Fruit fly (Drosophila melanogaster): ENCODE measurements around the gene Rh6.

Gene Rh6

DNA sequence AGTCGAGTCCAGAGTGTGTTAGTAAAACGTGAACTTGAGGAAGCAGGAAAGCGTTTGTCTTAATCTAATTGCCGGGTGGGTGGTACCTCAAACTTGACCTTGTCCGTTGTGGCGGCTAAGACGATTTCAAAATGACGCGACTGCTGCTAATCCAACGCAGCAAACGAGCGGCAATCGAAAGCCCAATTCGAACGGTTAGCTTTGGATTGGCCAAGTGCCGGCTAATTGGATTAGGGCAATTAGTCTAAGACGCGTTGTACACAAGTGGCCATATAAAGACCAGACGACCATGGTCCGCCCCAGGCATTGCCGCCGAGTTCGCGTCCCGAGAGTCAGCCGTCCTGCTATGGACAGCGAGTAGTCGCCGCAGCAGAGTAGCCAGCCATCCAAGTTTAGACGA is at the start of gene Rh6:
Gene Rh6 (plus strand): TSS at position 301 of the 400 bp plus-strand sequence.
- TF ChIP-seq Dll (optimal IDR thresholded peaks at IDR 0.05) (no peak), usp (GFP tag; optimal IDR thresholded peaks at IDR 0.05) (no peak), pan (optimal IDR thresholded peaks at IDR 0.05) (no peak), psq (optimal IDR thresholded peaks at IDR 0.05) (no peak), CG8478 (optimal IDR thresholded peaks at IDR 0.05) (no peak), EcR (GFP tag; optimal IDR thresholded peaks at IDR 0.05) (no peak)

DNA sequence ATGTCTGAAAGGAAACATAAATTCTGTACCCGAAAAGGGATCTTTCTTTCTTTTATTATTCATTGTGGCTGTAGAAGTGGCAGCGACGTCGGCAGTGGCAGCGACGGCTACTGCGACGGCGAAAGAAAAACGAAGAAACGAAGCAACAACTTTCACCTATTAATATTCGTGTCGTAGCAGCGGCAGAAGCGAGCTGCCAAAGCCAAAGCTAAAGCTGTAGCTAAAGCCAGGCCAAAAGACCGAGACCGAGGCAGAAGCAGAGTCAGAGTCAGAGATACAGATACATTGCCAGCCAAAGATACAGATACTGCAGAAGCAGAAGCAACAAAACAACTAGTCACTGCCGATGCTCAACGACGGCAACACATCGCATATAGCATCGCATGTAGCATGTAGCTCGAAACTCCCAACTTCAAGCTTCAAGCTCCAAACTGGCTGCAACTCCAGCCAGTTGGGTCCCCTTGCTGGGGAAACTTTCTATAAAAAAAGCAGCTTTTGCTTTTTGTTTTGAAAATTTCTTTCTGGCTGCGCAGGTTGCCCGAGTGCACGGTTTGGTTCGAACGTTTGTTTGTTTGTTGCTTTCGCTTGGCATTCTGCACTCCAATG is 49.5 kb upstream of the Rh6 start:
- TF ChIP-seq usp (GFP tag; optimal IDR thresholded peaks at IDR 0.05) (no peak), psq (optimal IDR thresholded peaks at IDR 0.05) (no peak), EcR (GFP tag; optimal IDR thresholded peaks at IDR 0.05) (no peak), Dll (optimal IDR thresholded peaks at IDR 0.05) (no peak), CG8478 (optimal IDR thresholded peaks at IDR 0.05) (no peak), pan (optimal IDR thresholded peaks at IDR 0.05) (no peak)

DNA sequence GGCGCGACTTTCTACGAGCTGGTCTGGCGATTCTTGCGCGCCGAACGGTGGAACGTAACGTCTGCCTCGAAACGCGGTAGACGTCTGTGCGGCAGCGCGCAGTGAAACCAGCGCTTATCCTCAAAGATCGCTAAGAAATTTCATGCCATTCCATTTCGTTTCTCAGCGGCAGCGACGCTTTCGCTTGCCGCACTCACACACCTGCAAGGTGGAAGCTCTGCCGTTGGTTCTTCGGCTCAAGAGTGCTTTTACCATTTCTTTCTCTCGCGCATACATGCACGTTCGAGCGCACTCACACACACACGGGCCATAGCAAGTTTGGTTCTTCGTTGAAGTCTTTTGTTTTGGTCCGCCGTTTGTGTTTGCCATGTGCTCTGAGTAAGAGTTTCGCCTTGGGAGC is 48.3 kb upstream of the Rh6 start, which contains the start of gene CG6118:
Gene CG6118 (minus strand): TSS at position 63 of the 400 bp plus-strand sequence.
- no peak for TF ChIP-seq Dll (optimal IDR thresholded peaks at IDR 0.05)
- TF ChIP-seq usp (GFP tag; optimal IDR thresholded peaks at IDR 0.05): no peak
- no peak for TF ChIP-seq EcR (GFP tag; optimal IDR thresholded peaks at IDR 0.05)
- no peak for TF ChIP-seq pan (optimal IDR thresholded peaks at IDR 0.05)
- TF ChIP-seq psq (optimal IDR thresholded peaks at IDR 0.05): no peak
- no peak for TF ChIP-seq CG8478 (optimal IDR thresholded peaks at IDR 0.05)

DNA sequence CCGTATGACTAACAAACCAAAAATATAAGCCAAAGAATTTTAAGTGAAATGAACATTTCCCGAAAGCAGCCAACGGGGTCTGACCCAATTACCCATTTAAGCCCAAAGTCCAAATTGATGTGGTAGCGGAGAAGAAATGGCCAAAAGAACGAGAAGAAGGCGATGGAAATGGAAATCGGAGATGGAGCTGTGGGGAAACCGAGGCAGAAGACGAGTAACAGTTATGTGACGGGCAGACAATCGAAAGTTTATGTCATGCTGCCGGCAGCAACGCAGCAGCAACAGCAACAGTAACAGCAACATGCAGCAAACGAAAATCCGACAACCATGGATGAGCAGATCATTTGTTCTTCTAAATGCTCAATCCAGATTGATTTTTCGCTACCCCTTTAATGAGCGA is 46.2 kb upstream of the Rh6 start:
- no peak for TF ChIP-seq CG8478 (optimal IDR thresholded peaks at IDR 0.05)
- TF ChIP-seq EcR (GFP tag; optimal IDR thresholded peaks at IDR 0.05): no peak
- TF ChIP-seq usp (GFP tag; optimal IDR thresholded peaks at IDR 0.05): no peak
- TF ChIP-seq psq (optimal IDR thresholded peaks at IDR 0.05): no peak
- no peak for TF ChIP-seq Dll (optimal IDR thresholded peaks at IDR 0.05)
- TF ChIP-seq pan (optimal IDR thresholded peaks at IDR 0.05): no peak

DNA sequence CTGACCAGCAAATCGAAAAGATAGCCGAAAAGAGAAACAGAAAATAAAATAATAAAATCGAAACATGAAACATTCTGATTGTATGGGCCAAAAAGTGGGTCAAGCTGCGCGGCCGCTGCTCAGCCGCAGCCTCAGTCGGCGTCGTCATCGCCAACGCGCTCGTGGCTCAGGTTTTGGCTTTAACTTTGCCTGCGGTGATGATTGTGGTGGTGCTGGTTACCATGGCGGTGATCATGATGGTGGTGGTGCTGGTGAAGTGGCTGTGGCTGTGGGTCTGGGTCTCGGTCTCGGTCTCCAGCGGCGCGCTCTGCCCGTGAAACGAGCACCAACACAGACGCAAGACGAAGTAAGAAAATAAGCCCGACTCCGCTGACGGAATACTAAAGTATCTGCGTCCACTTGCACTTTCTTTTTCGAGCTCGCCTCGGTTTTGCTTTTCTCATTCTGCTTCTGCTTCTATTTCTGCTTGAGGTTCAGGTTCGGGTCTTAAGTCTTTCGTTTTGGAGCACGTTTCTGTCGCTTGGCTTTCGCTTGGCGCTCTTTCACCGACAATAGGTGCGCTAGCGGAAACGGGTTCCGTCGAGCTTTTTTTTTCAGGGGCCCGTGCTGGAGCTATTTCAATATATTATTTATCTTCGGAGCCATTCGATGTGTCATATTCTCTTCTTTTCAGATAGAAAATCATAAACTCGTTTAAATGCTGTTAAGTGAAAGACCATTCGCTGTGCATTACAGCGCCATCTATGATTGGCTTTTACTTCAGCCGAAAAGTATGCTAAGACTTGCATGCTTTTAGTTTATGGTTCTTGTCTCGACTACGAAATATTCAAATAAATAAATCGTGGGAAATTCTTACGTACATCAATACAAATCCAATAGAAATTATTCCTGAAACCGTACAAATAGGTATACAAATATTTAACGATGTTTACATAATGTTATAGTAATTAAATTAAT is 45.2 kb upstream of the Rh6 start:
- no peak for TF ChIP-seq pan (optimal IDR thresholded peaks at IDR 0.05)
- no peak for TF ChIP-seq psq (optimal IDR thresholded peaks at IDR 0.05)
- TF ChIP-seq Dll (optimal IDR thresholded peaks at IDR 0.05): no peak
- TF ChIP-seq EcR (GFP tag; optimal IDR thresholded peaks at IDR 0.05): no peak
- TF ChIP-seq usp (GFP tag; optimal IDR thresholded peaks at IDR 0.05): no peak

DNA sequence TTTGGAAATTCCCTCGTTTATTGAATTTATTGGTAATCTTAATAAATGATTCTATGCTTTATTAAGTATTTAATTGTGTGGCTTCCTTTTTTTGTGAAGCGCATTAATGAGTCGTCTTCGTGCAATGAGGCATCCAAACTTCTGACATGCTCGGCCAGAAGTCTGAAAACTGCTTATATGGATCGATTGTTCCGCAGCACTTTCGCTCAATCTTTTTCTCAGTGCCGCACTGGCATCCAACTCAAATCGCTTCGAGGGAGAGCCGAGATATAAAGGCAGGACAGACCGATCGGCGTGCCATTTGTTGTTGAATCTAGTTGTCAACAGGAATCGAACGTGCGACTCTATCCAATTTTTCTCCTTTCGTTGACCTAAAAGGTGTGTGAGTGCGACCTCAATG is 43.3 kb upstream of the Rh6 start, which contains the start of gene Act88F:
Gene Act88F (plus strand): TSS at position 301 of the 400 bp plus-strand sequence.
- TF ChIP-seq usp (GFP tag; optimal IDR thresholded peaks at IDR 0.05) (no peak), pan (optimal IDR thresholded peaks at IDR 0.05) (no peak)

DNA sequence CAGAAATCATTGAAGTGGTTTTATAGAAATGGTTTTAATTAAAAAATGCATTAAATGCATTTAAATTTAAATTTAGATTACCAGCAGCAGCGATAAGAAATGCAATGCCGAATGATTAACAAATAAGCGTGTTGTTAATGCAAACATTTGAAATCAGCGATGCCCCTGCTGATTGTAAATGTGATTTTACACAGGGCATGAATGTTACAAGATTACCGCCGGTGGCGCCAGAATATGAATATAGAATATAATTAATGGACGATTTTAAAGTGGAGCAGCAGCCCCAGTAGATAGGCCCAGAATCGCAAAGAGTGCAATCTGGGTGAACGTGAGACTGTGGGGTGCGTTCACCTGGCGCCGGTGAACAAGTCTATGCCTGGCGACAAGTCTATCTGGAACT is 36.8 kb upstream of the Rh6 start:
- TF ChIP-seq EcR (GFP tag; optimal IDR thresholded peaks at IDR 0.05): no peak
- no peak for TF ChIP-seq CG8478 (optimal IDR thresholded peaks at IDR 0.05)
- no peak for TF ChIP-seq pan (optimal IDR thresholded peaks at IDR 0.05)
- TF ChIP-seq Dll (optimal IDR thresholded peaks at IDR 0.05): no peak
- TF ChIP-seq usp (GFP tag; optimal IDR thresholded peaks at IDR 0.05): no peak
- no peak for TF ChIP-seq psq (optimal IDR thresholded peaks at IDR 0.05)

DNA sequence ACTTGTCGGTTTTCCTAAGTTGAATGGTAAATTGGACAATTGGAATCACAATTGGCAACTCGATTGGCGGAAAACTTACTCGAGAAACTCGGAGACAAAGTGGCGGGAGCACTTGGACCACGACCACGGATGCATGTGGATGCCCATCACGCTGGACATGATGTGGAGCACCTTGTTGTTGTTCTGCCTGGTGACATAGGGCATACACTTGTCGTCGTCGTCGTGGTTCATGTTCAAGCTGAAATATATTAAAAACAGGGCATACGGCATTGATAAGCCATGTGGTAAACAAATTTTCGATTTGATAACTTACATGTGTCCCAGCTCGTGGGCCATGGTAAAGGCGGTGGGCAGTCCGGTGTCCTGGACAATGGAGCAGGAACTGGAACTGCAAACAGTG is 35.2 kb upstream of the Rh6 start:
- TF ChIP-seq Dll (optimal IDR thresholded peaks at IDR 0.05) (no peak), usp (GFP tag; optimal IDR thresholded peaks at IDR 0.05) (no peak), EcR (GFP tag; optimal IDR thresholded peaks at IDR 0.05) (no peak), psq (optimal IDR thresholded peaks at IDR 0.05) (no peak), CG8478 (optimal IDR thresholded peaks at IDR 0.05) (no peak), pan (optimal IDR thresholded peaks at IDR 0.05) (no peak)

DNA sequence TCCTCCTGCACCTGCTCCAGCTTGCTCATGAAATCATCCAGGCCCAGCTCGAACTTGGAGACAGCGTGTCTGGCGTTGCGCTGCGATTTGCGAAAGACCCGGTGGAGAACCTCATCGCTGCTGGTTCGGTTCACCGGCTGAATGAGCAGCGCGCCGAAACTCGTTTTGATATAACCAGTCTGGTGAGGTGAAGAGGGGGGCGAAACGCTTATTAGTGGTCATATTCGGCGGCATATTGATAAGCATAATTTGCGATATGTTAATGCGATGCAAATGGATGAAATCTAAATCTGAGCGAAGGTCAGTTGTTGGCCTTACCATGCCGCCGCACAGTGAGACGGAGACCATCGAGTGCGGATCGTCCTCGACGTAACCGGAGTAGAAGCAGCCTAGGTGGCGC is 34.3 kb upstream of the Rh6 start:
- TF ChIP-seq CG8478 (optimal IDR thresholded peaks at IDR 0.05) (no peak), Dll (optimal IDR thresholded peaks at IDR 0.05) (peak; percentile 45)

DNA sequence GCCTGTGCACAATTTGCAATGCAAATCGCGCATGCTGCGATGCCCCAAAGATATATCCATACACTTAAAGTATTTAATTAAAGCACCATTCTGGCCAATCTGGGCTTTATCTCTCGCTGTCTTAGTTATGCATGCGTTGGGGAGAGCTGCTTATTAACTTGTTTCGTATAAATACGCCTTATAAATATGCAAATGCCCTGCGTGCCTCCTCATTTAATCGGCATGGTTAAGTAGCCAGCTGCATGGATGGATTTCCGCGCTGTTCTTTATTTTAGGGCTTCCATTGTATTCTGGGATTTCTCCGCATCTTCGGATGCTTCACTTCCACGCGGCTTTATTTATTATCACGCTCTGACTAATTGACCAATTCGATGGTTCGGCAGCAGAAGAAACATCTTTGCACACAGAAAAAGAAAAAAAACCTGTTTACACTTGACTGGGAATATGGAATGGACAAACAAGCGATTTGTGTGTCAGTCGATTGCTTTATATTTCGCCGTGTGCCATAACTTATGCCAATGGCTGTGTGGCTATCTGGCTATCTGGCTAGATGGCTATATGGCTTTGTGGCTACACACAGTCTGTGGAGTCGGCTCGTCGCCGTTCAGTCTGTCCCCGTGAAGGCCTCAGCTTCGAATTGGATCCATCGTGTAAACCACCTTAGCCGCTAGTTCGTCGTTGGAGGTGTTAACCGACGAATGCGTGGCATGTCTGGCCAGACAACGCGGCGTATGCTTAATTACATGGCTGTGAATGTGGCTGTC is 31.4 kb upstream of the Rh6 start:
- TF ChIP-seq CG8478 (optimal IDR thresholded peaks at IDR 0.05): no peak
- TF ChIP-seq pan (optimal IDR thresholded peaks at IDR 0.05): no peak
- TF ChIP-seq EcR (GFP tag; optimal IDR thresholded peaks at IDR 0.05): no peak
- no peak for TF ChIP-seq Dll (optimal IDR thresholded peaks at IDR 0.05)
- TF ChIP-seq psq (optimal IDR thresholded peaks at IDR 0.05): no peak
- no peak for TF ChIP-seq usp (GFP tag; optimal IDR thresholded peaks at IDR 0.05)

DNA sequence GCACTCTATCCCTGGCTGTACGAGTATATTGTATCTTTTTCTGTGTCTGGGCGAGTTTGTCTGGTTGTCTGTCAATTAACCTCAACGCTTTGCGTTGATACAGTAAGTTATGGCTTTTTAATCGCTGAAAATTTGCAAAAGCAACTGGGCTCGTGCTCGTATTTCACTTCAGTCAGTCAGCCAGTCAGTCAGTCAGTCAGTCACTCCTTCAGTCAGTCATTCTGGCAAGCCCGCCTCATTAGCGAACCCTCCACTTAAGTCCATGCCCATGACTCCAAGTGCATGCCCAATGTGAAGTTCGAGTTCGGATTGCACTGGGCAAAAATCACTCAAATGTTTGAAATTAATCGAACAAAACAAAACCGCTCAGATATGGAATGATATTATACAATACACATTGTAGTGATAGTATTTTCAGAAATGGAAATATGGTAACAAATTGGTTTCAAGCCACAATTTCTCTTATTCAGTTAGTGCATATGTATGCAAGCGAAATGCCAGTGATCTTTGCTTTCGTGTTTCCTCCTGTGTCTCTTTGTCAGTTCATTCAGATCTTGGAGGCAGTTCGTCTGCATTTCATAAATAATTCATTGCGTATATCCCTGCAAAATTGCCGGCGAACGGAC is 25.5 kb upstream of the Rh6 start:
- no peak for TF ChIP-seq CG8478 (optimal IDR thresholded peaks at IDR 0.05)
- TF ChIP-seq usp (GFP tag; optimal IDR thresholded peaks at IDR 0.05): no peak

Measured in whole organism.